Fruit fly (Drosophila melanogaster): ENCODE measurements around the gene emc.

Gene emc

dm6 chr3L:749199-749538 lies at the start of gene emc:
TSS of gene emc (plus strand) at chr3L:749400.
- TF ChIP-seq noc (tag; optimal IDR thresholded peaks at IDR 0.05), result peak; percentile 44

- TF ChIP-seq noc (tag; optimal IDR thresholded peaks at IDR 0.05), result peak; percentile 43
These were observed 48.9 kb upstream of the emc start for dm6 chr3L:700160-700917.

- no peak for TF ChIP-seq noc (tag; optimal IDR thresholded peaks at IDR 0.05)
These were observed 47.2 kb upstream of the emc start for dm6 chr3L:701798-702635.

- TF ChIP-seq noc (tag; optimal IDR thresholded peaks at IDR 0.05), result no peak
These were observed 45.9 kb upstream of the emc start for dm6 chr3L:703160-703793.

dm6 chr3L:704661-705543 lies 44.3 kb upstream of the emc start:
- TF ChIP-seq noc (tag; optimal IDR thresholded peaks at IDR 0.05), result no peak

- no peak for TF ChIP-seq noc (tag; optimal IDR thresholded peaks at IDR 0.05)
These were observed 41.2 kb upstream of the emc start, which contains the start of gene CG13895 for dm6 chr3L:707992-708489. TSS of gene CG13895 (minus strand) at chr3L:708205.

- no peak for TF ChIP-seq noc (tag; optimal IDR thresholded peaks at IDR 0.05)
These were observed 39.3 kb upstream of the emc start for dm6 chr3L:709882-710281.

dm6 chr3L:710345-710822 lies 38.8 kb upstream of the emc start, which contains the start of gene CkIIalpha-i3:
TSS of gene CkIIalpha-i3 (minus strand) at chr3L:710607.
- TF ChIP-seq noc (tag; optimal IDR thresholded peaks at IDR 0.05), result no peak

- peak; percentile 5 for TF ChIP-seq noc (tag; optimal IDR thresholded peaks at IDR 0.05)
These were observed 37.2 kb upstream of the emc start, which contains the start of gene CG13896 for dm6 chr3L:711839-712553. TSS of gene CG13896 (minus strand) at chr3L:711850.

dm6 chr3L:716078-716477 lies 33.1 kb upstream of the emc start:
- TF ChIP-seq noc (tag; optimal IDR thresholded peaks at IDR 0.05), result no peak

dm6 chr3L:718378-718777 lies 30.8 kb upstream of the emc start:
- no peak for TF ChIP-seq noc (tag; optimal IDR thresholded peaks at IDR 0.05)

- TF ChIP-seq noc (tag; optimal IDR thresholded peaks at IDR 0.05), result no peak
These were observed 28.2 kb upstream of the emc start for dm6 chr3L:721026-721425.

dm6 chr3L:721863-722262 lies 27.3 kb upstream of the emc start:
- no peak for TF ChIP-seq noc (tag; optimal IDR thresholded peaks at IDR 0.05)

- TF ChIP-seq noc (tag; optimal IDR thresholded peaks at IDR 0.05), result no peak
These were observed 26.8 kb upstream of the emc start for dm6 chr3L:722386-722785.
